Worm (Caenorhabditis elegans): Measurements from ENCODE around the gene srv-13.

The srv-13 gene

DNA sequence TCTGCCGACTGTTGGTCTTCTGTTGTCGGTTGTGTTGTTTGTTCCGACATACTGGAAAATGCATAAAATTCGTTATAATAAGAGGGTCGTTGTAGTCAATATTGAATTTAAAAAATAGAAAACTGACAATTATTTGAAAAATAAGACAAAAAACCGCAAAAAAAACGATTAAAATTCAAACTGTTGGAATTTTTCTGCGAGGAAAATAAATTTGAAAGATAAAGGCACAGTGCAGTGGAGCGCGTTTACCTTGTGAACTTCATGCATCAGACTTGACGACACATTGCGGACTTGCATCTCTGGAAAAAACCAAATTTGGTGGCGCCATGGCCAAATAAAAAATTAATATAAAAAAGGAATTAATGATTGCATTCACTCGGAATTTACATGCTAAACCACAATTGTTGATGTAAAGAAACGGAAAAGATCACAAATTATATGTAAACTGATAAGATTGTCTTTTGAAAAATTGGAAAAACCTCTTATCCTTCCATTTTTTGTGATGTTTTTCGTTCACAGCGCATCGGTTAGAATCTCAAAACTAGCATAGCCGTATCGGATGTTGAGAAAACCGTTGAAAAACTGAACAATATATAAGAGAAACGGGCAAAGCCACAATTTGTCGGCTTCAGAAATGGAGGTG is 28.4 kb upstream of the srv-13 start, which contains the start of the genes hrpf-2 and bli-6 (continued):
- TF ChIP-seq efl-1 (GFP tag; optimal IDR thresholded peaks at IDR 0.05) = peak; percentile 47
- TF ChIP-seq F57C9.4 (tag; optimal IDR thresholded peaks at IDR 0.05) = no peak
- no peak for TF ChIP-seq somi-1 (GFP tag; optimal IDR thresholded peaks at IDR 0.05)
- peak in 1 of 3 experiments; percentile 65 for TF ChIP-seq lin-35 (GFP tag; optimal IDR thresholded peaks at IDR 0.05)
- no peak for TF ChIP-seq egl-44 (GFP tag; IDR thresholded peaks at IDR 0.05)
- TF ChIP-seq nhr-120 (GFP tag; IDR thresholded peaks at IDR 0.05) = no peak
- TF ChIP-seq F23B12.7 (tag; optimal IDR thresholded peaks at IDR 0.05; ENCODE audit: insufficient read depth) = peak; percentile 21
- TF ChIP-seq madf-3 (GFP tag; IDR thresholded peaks at IDR 0.05) = 0 out of 2 replicates have a peak, but pooled peaks have one; percentile 22
- no peak for TF ChIP-seq atf-7 (tag; optimal IDR thresholded peaks at IDR 0.05)
- no peak for TF ChIP-seq snpc-3.4 (tag; optimal IDR thresholded peaks at IDR 0.05)
- TF ChIP-seq zfh-2 (GFP tag; conservative IDR thresholded peaks at IDR 0.05) = no peak
- no peak for TF ChIP-seq let-607 (tag; optimal IDR thresholded peaks at IDR 0.05)
- TF ChIP-seq ceh-100 (GFP tag; IDR thresholded peaks at IDR 0.05) = no peak
- peak; percentile 4 for TF ChIP-seq K12H6.12 (tag; optimal IDR thresholded peaks at IDR 0.05)
- no peak for TF ChIP-seq mxl-1 (tag; optimal IDR thresholded peaks at IDR 0.05)
- no peak for TF ChIP-seq cebp-1 (GFP tag; IDR thresholded peaks at IDR 0.05)
- TF ChIP-seq cebp-1 (tag; optimal IDR thresholded peaks at IDR 0.05) = no peak
- TF ChIP-seq hmg-1.2 (GFP tag; IDR thresholded peaks at IDR 0.05) = peak; percentile 59; the same call in 1 of the 2 replicates
- peak; percentile 61 for TF ChIP-seq lin-40 (tag; optimal IDR thresholded peaks at IDR 0.05)
- TF ChIP-seq bed-1 (GFP tag; IDR thresholded peaks at IDR 0.05) = no peak
- no peak for TF ChIP-seq athp-1 (tag; optimal IDR thresholded peaks at IDR 0.05)
- TF ChIP-seq die-1 (tag; optimal IDR thresholded peaks at IDR 0.05) = no peak
- no peak for TF ChIP-seq aptf-3 (GFP tag; IDR thresholded peaks at IDR 0.05)
- TF ChIP-seq xnd-1 (tag; optimal IDR thresholded peaks at IDR 0.05) = no peak
- TF ChIP-seq rec-8 (tag; optimal IDR thresholded peaks at IDR 0.05) = no peak
- no peak for TF ChIP-seq ztf-3 (GFP tag; optimal IDR thresholded peaks at IDR 0.05)
- TF ChIP-seq K11D2.4 (GFP tag; IDR thresholded peaks at IDR 0.05) = no peak
- peak; percentile 71 for TF ChIP-seq attf-5 (GFP tag; optimal IDR thresholded peaks at IDR 0.05)
- TF ChIP-seq pbrm-1 (GFP tag; IDR thresholded peaks at IDR 0.05) = no peak
- no peak for TF ChIP-seq hrde-1 (tag; optimal IDR thresholded peaks at IDR 0.05; ENCODE audit: borderline replicate concordance)
- peak; percentile 52; the same call in 1 of the 2 replicates for TF ChIP-seq madf-6 (GFP tag; IDR thresholded peaks at IDR 0.05)
- TF ChIP-seq nhr-90 (tag; optimal IDR thresholded peaks at IDR 0.05) = no peak
- peak; percentile 2 for TF ChIP-seq him-1 (tag; optimal IDR thresholded peaks at IDR 0.05)
- peak; percentile 3 for TF ChIP-seq ztf-18 (tag; optimal IDR thresholded peaks at IDR 0.05)
- no peak for TF ChIP-seq nfya-1 (tag; optimal IDR thresholded peaks at IDR 0.05; ENCODE audit: borderline replicate concordance, insufficient read depth)
- no peak; the same call in 1 of the 2 replicates for TF ChIP-seq C06A6.2 (GFP tag; conservative IDR thresholded peaks at IDR 0.05)
- no peak for TF ChIP-seq Y95B8A.8 (GFP tag; IDR thresholded peaks at IDR 0.05)
- no peak for TF ChIP-seq ztf-28 (GFP tag; IDR thresholded peaks at IDR 0.05)
- TF ChIP-seq lin-54 (GFP tag; optimal IDR thresholded peaks at IDR 0.05) = peak; percentile 79

All from whole organism, young adult.